Fruit fly (Drosophila melanogaster): ENCODE measurements around the gene TotZ.

Gene TotZ

DNA sequence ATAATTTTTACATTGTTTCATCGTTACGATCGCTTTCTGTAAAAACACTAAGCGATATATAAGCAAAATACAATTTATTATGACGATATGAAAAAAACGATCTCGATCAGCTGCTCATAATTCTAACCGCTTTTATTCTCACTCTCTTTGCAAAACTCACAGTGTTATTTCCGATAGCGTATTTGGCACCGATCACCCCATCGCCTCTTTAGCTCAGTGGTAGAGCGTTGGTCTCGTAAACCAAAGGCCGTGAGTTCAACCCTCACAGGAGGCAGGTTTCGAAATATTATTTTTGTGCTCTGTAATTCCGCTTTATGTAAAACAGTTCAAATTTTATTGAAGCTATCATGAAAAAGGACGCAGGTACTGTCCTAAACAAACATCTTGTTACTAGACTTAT is 13.4 kb downstream of the TotZ start:
- TF ChIP-seq psq (optimal IDR thresholded peaks at IDR 0.05) (no peak), Myc (optimal IDR thresholded peaks at IDR 0.05) (no peak), ttk (optimal IDR thresholded peaks at IDR 0.05) (no peak), insv (optimal IDR thresholded peaks at IDR 0.05) (no peak), h (optimal IDR thresholded peaks at IDR 0.05) (no peak), Sin3A (optimal IDR thresholded peaks at IDR 0.05) (no peak)

DNA sequence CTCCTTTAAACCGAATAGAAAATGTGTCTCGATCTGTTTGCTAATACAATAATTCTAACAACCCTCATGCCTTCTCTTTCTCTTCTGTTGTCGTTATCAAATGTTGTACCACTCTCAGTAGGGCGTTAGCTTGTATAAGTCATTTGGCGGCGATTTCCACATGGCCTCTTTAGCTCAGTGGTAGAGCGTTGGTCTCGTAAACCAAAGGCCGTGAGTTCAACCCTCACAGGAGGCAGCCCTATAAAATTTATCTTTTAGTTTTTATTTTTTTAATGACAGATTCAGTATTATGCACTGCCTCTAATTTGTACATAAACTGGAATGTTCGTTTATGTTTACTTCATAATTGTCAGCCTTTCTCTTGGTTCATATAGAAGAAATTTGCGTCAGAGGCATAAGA is 14.0 kb downstream of the TotZ start:
- no peak for TF ChIP-seq Sin3A (optimal IDR thresholded peaks at IDR 0.05)

DNA sequence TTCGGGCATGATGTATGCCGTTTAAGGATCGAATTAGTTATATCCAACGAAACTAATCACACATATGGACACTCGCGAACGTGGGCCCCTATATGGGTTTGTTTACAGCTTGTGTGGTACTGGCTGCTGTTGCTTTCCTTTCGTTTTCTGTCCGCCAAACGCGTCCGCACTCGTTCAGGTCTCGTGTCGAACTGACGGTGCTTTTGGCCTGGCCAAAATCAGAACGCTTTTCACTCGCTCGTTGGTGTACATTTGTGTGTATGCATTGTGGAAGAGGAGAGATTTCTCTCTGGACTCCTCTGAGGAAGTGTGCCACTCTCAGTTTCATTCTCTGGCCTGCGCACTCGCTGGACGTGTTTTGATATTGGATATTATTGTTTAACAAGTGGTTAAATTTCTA is 19.6 kb downstream of the TotZ start, which contains the start of gene Ktl:
Ktl (minus strand) TSS at position 193 of the 400 bp plus-strand sequence.
- TF ChIP-seq Myc (optimal IDR thresholded peaks at IDR 0.05) (no peak), ttk (optimal IDR thresholded peaks at IDR 0.05) (no peak), psq (optimal IDR thresholded peaks at IDR 0.05) (no peak), insv (optimal IDR thresholded peaks at IDR 0.05) (no peak), Sin3A (optimal IDR thresholded peaks at IDR 0.05) (no peak), h (optimal IDR thresholded peaks at IDR 0.05) (no peak)

dm6 chr3R:20901656-20902055 is 24.1 kb downstream of the TotZ start, which contains the start of gene Grik:
Gene Grik (plus strand): TSS chr3R:20901956.
- TF ChIP-seq Myc (optimal IDR thresholded peaks at IDR 0.05) (no peak), Sin3A (optimal IDR thresholded peaks at IDR 0.05) (no peak), psq (optimal IDR thresholded peaks at IDR 0.05) (no peak), ttk (optimal IDR thresholded peaks at IDR 0.05) (no peak), h (optimal IDR thresholded peaks at IDR 0.05) (no peak), insv (optimal IDR thresholded peaks at IDR 0.05) (no peak)

- TF ChIP-seq Myc (optimal IDR thresholded peaks at IDR 0.05) (no peak), Sin3A (optimal IDR thresholded peaks at IDR 0.05) (no peak), psq (optimal IDR thresholded peaks at IDR 0.05) (no peak), insv (optimal IDR thresholded peaks at IDR 0.05) (no peak), ttk (optimal IDR thresholded peaks at IDR 0.05) (no peak), h (optimal IDR thresholded peaks at IDR 0.05) (no peak)
Measured at dm6 chr3R:20905418-20905817, 27.9 kb downstream of the TotZ start, which contains the start of gene TotX. Gene TotX (minus strand): TSS chr3R:20905518.

DNA sequence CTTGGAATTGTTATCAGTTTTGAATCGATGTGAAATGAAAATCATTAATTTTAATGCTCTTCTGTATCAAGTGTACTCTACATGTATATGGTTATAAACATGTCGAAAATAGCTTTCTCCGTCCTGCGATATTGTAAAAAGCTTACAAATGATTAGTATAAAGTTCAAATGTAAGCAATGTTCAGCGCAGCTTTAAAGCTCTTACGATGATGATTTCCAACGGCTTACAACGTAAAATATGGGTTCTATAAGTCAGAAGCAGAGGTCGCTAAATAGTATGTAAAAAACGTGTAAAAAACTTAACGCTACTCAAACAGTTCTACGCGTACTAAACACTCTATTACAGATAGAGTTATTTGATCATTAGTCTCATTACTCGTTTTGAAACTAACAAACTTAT is 31.1 kb downstream of the TotZ start:
- no peak for TF ChIP-seq Myc (optimal IDR thresholded peaks at IDR 0.05)
- TF ChIP-seq h (optimal IDR thresholded peaks at IDR 0.05): no peak
- no peak for TF ChIP-seq ttk (optimal IDR thresholded peaks at IDR 0.05)
- no peak for TF ChIP-seq Sin3A (optimal IDR thresholded peaks at IDR 0.05)
- no peak for TF ChIP-seq psq (optimal IDR thresholded peaks at IDR 0.05)
- no peak for TF ChIP-seq insv (optimal IDR thresholded peaks at IDR 0.05)

dm6 chr3R:20912725-20913124 is 35.2 kb downstream of the TotZ start:
- no peak for TF ChIP-seq Myc (optimal IDR thresholded peaks at IDR 0.05)
- TF ChIP-seq Sin3A (optimal IDR thresholded peaks at IDR 0.05): no peak
- TF ChIP-seq insv (optimal IDR thresholded peaks at IDR 0.05): no peak
- TF ChIP-seq ttk (optimal IDR thresholded peaks at IDR 0.05): no peak
- TF ChIP-seq h (optimal IDR thresholded peaks at IDR 0.05): no peak
- no peak for TF ChIP-seq psq (optimal IDR thresholded peaks at IDR 0.05)

DNA sequence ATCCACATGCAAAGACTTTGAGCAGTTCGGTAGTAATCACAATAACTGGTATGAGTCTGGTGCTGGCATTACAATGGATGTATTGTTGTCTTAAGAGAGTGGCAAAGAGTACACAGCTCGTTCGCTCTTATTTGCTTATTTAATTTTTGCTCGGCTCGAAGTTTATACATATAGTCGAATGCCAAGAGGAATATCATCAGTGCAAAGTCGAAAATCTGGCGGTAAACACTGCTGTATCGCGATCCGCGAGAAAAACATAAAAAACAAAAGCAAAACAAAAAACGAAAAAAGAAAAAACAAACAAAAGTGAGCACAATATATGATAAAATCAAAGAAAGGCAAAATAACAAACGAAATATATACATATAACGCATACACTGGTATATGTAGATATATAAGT is 36.6 kb downstream of the TotZ start, which contains the start of gene hdly:
hdly (plus strand) TSS at position 194 of the 400 bp plus-strand sequence.
- TF ChIP-seq Sin3A (optimal IDR thresholded peaks at IDR 0.05) (no peak), psq (optimal IDR thresholded peaks at IDR 0.05) (no peak), ttk (optimal IDR thresholded peaks at IDR 0.05) (no peak), insv (optimal IDR thresholded peaks at IDR 0.05) (no peak), h (optimal IDR thresholded peaks at IDR 0.05) (no peak), Myc (optimal IDR thresholded peaks at IDR 0.05) (no peak)

- TF ChIP-seq ttk (optimal IDR thresholded peaks at IDR 0.05): no peak
- no peak for TF ChIP-seq psq (optimal IDR thresholded peaks at IDR 0.05)
- no peak for TF ChIP-seq h (optimal IDR thresholded peaks at IDR 0.05)
- TF ChIP-seq Myc (optimal IDR thresholded peaks at IDR 0.05): no peak
- TF ChIP-seq Sin3A (optimal IDR thresholded peaks at IDR 0.05): no peak
- TF ChIP-seq insv (optimal IDR thresholded peaks at IDR 0.05): no peak
Measured at dm6 chr3R:20915828-20916227, 38.3 kb downstream of the TotZ start.

Measured in Kc167 (cell line).